Fruit fly (Drosophila melanogaster) whole organism, embryonic: Measurements from ENCODE around the gene aralar1.
A peak's percentile ranks its signal among the peaks of the same experiment; 100 is the strongest.

Experiments
- Abd-B ChIP-seq: fragments of 200-800 bp; sonication (Bioruptor generic); optimal IDR thresholded peaks from 2 replicates; lab custom pipeline; 2018; ENCODE audit warnings: missing biosample characterization, mild to moderate bottlenecking, missing genetic modification characterization, moderate library complexity
- Ada2b ChIP-seq: fragments of 200-800 bp; sonication (Bioruptor generic); IDR thresholded peaks from 2 replicates; pipeline ENCODE4 v1.3.6; 2022; ENCODE audit warnings: missing biosample characterization, missing genetic modification characterization
- Antp ChIP-seq: fragments of 200-800 bp; sonication (Bioruptor generic); optimal IDR thresholded peaks from 3 replicates; lab custom pipeline; 2016; ENCODE audit warnings: missing biosample characterization, missing genetic modification characterization
- CG11504 ChIP-seq: fragments of 200-800 bp; sonication (Bioruptor generic); optimal IDR thresholded peaks from 3 replicates; lab custom pipeline; 2019; ENCODE audit warnings: missing biosample characterization, mild to moderate bottlenecking, missing genetic modification characterization, moderate library complexity
- CG13287 ChIP-seq: fragments of 200-800 bp; sonication (Bioruptor generic); IDR thresholded peaks from 2 replicates; pipeline ENCODE4 v1.3.6; 2022; ENCODE audit warnings: missing biosample characterization, missing genetic modification characterization; ENCODE audit not compliant: partially characterized antibody
- CG14667 ChIP-seq: fragments of 200-800 bp; sonication (Bioruptor generic); IDR thresholded peaks from 2 replicates; pipeline ENCODE4 v1.3.6; 2022; ENCODE audit warnings: missing biosample characterization, missing genetic modification characterization
- CG14965 ChIP-seq: fragments of 200-800 bp; sonication (Bioruptor generic); optimal IDR thresholded peaks from 2 replicates; lab custom pipeline; 2016; ENCODE audit warnings: missing biosample characterization, missing genetic modification characterization, borderline replicate concordance
- CG16779 ChIP-seq: fragments of 200-800 bp; sonication (Bioruptor generic); IDR thresholded peaks from 2 replicates; pipeline ENCODE4 v1.3.6; 2022; ENCODE audit warnings: missing biosample characterization, missing genetic modification characterization
- CG17328 ChIP-seq: fragments of 200-800 bp; sonication (Bioruptor generic); IDR thresholded peaks from 2 replicates; pipeline ENCODE4 v1.3.6; 2022; ENCODE audit warnings: missing biosample characterization, missing genetic modification characterization
- CG2202 ChIP-seq: fragments of 200-800 bp; sonication (Bioruptor generic); optimal IDR thresholded peaks from 2 replicates; lab custom pipeline; 2018; ENCODE audit warnings: missing biosample characterization, mild to moderate bottlenecking, missing genetic modification characterization
- CG33557 ChIP-seq: fragments of 200-800 bp; sonication (Bioruptor generic); optimal IDR thresholded peaks from 2 replicates; lab custom pipeline; 2019; ENCODE audit warnings: missing biosample characterization, mild to moderate bottlenecking, missing genetic modification characterization, moderate library complexity
- CG34376 ChIP-seq: fragments of 200-800 bp; sonication (Bioruptor generic); optimal IDR thresholded peaks from 2 replicates; lab custom pipeline; 2018; ENCODE audit warnings: missing biosample characterization, mild to moderate bottlenecking, missing genetic modification characterization
- CG6765 ChIP-seq: fragments of 200-800 bp; sonication (Bioruptor generic); optimal IDR thresholded peaks from 3 replicates; lab custom pipeline; 2017; ENCODE audit warnings: missing biosample characterization, mild to moderate bottlenecking, missing genetic modification characterization
- CG7786 ChIP-seq: fragments of 200-800 bp; sonication (Bioruptor generic); optimal IDR thresholded peaks from 2 replicates; lab custom pipeline; 2016; ENCODE audit warnings: missing biosample characterization, missing genetic modification characterization
- CG8089 ChIP-seq: fragments of 200-800 bp; sonication (Bioruptor generic); optimal IDR thresholded peaks from 3 replicates; lab custom pipeline; 2016; ENCODE audit warnings: missing biosample characterization, missing genetic modification characterization
- CG8924 ChIP-seq: fragments of 200-800 bp; optimal IDR thresholded peaks from 3 replicates; lab custom pipeline; 2019; ENCODE audit warnings: missing biosample characterization, mild to moderate bottlenecking, missing genetic modification characterization, moderate library complexity
- CHES-1-like ChIP-seq: fragments of 200-800 bp; sonication (Bioruptor generic); optimal IDR thresholded peaks from 2 replicates; lab custom pipeline; 2016; ENCODE audit warnings: missing biosample characterization, missing genetic modification characterization
- CTCF ChIP-seq: fragments of 200-800 bp; sonication (Bioruptor generic); optimal IDR thresholded peaks from 2 replicates; lab custom pipeline; 2017; ENCODE audit warnings: missing biosample characterization, mild to moderate bottlenecking, missing genetic modification characterization, moderate library complexity
- Camta ChIP-seq: fragments of 200-800 bp; sonication (Bioruptor generic); optimal IDR thresholded peaks from 2 replicates; lab custom pipeline; 2016; ENCODE audit warnings: missing biosample characterization, missing genetic modification characterization
- CoRest ChIP-seq: fragments of 200-800 bp; sonication (Bioruptor generic); optimal IDR thresholded peaks from 3 replicates; lab custom pipeline; 2018; ENCODE audit warnings: missing biosample characterization, mild to moderate bottlenecking, missing genetic modification characterization, moderate library complexity
- Dll ChIP-seq: fragments of 200-800 bp; sonication (Bioruptor generic); IDR thresholded peaks from 4 replicates; pipeline ENCODE4 v1.3.6; 2022; ENCODE audit warnings: missing biosample characterization, missing genetic modification characterization; ENCODE audit not compliant: partially characterized antibody
- Dp ChIP-seq: fragments of 200-800 bp; sonication (Bioruptor generic); optimal IDR thresholded peaks from 2 replicates; lab custom pipeline; 2018; ENCODE audit warnings: missing biosample characterization, mild to moderate bottlenecking, missing genetic modification characterization, moderate library complexity
- Fer3 ChIP-seq: fragments of 200-800 bp; sonication (Bioruptor generic); optimal IDR thresholded peaks from 2 replicates; lab custom pipeline; 2018; ENCODE audit warnings: missing biosample characterization, mild to moderate bottlenecking, missing genetic modification characterization, moderate library complexity
- HLH4C ChIP-seq: fragments of 200-800 bp; sonication (Bioruptor generic); IDR thresholded peaks from 3 replicates; pipeline ENCODE4 v1.3.6; 2022; ENCODE audit warnings: missing biosample characterization, missing genetic modification characterization; ENCODE audit not compliant: partially characterized antibody
- HmgZ ChIP-seq: fragments of 200-800 bp; sonication (Bioruptor generic); optimal IDR thresholded peaks from 2 replicates; lab custom pipeline; 2018; ENCODE audit warnings: missing biosample characterization, mild to moderate bottlenecking, missing genetic modification characterization
- Hr51 ChIP-seq, 2 experiments: fragments of 200-800 bp; sonication (Bioruptor generic); optimal IDR thresholded peaks; 2 replicates in 1 of 2; 3 replicates in 1 of 2; lab custom pipeline; 2016 to 2018; ENCODE audit warnings: missing biosample characterization in 2 of 2, missing genetic modification characterization in 2 of 2, mild to moderate bottlenecking in 1 of 2, moderate library complexity in 1 of 2
- NC2α ChIP-seq: fragments of 200-800 bp; sonication (Bioruptor generic); optimal IDR thresholded peaks from 2 replicates; lab custom pipeline; 2016; ENCODE audit warnings: missing biosample characterization, missing genetic modification characterization
- NFAT ChIP-seq: fragments of 200-800 bp; sonication (Bioruptor generic); IDR thresholded peaks from 2 replicates; pipeline ENCODE4 v1.3.6; 2022; ENCODE audit warnings: missing biosample characterization, missing genetic modification characterization
- Usf ChIP-seq: fragments of 200-800 bp; sonication (Bioruptor generic); optimal IDR thresholded peaks from 2 replicates; lab custom pipeline; 2017; ENCODE audit warnings: missing genotype, missing biosample characterization, missing genetic modification characterization
- Xrp1 ChIP-seq: fragments of 200-800 bp; sonication (Bioruptor generic); IDR thresholded peaks from 2 replicates; pipeline ENCODE4 v1.3.6; 2022; ENCODE audit warnings: missing biosample characterization, missing genetic modification characterization
- ase ChIP-seq: fragments of 200-800 bp; sonication (Bioruptor generic); IDR thresholded peaks from 3 replicates; pipeline ENCODE4 v1.3.6; 2022; ENCODE audit warnings: missing biosample characterization, missing genetic modification characterization
- bbx ChIP-seq: fragments of 200-800 bp; sonication (Bioruptor generic); IDR thresholded peaks from 2 replicates; pipeline ENCODE4 v1.3.6; 2022; ENCODE audit warnings: missing biosample characterization, missing genetic modification characterization; ENCODE audit not compliant: partially characterized antibody
- chm ChIP-seq: fragments of 200-800 bp; sonication (Bioruptor generic); IDR thresholded peaks from 2 replicates; pipeline ENCODE4 v1.3.6; 2022; ENCODE audit warnings: missing biosample characterization, missing genetic modification characterization
- corto ChIP-seq: fragments of 200-800 bp; sonication (Bioruptor generic); optimal IDR thresholded peaks from 2 replicates; lab custom pipeline; 2016; ENCODE audit warnings: missing biosample characterization, mild to moderate bottlenecking, missing genetic modification characterization, moderate library complexity
- dan ChIP-seq: fragments of 200-800 bp; sonication (Bioruptor generic); IDR thresholded peaks from 2 replicates; pipeline ENCODE4 v1.3.6; 2022; ENCODE audit warnings: missing biosample characterization, missing genetic modification characterization
- dimm ChIP-seq: fragments of 200-800 bp; sonication (Bioruptor generic); IDR thresholded peaks from 2 replicates; pipeline ENCODE4 v1.3.6; 2022; ENCODE audit warnings: missing biosample characterization, missing genetic modification characterization
- dm ChIP-seq: fragments of 200-800 bp; sonication (Bioruptor generic); optimal IDR thresholded peaks from 3 replicates; lab custom pipeline; 2016; ENCODE audit warnings: missing biosample characterization, missing genetic modification characterization
- fd96Cb ChIP-seq: fragments of 200-800 bp; sonication (Bioruptor generic); optimal IDR thresholded peaks from 2 replicates; lab custom pipeline; 2018; ENCODE audit warnings: missing biosample characterization, mild to moderate bottlenecking, missing genetic modification characterization, moderate library complexity
- gem ChIP-seq: fragments of 200-800 bp; sonication (Bioruptor generic); optimal IDR thresholded peaks from 2 replicates; lab custom pipeline; 2019; ENCODE audit warnings: missing biosample characterization, mild to moderate bottlenecking, missing genetic modification characterization, moderate library complexity
- grn ChIP-seq: fragments of 200-800 bp; sonication (Bioruptor generic); optimal IDR thresholded peaks from 3 replicates; lab custom pipeline; 2017; ENCODE audit warnings: missing biosample characterization, missing genetic modification characterization
- hbn ChIP-seq: fragments of 200-800 bp; sonication (Bioruptor generic); IDR thresholded peaks from 2 replicates; pipeline ENCODE4 v1.3.6; 2022; ENCODE audit warnings: missing biosample characterization, missing genetic modification characterization; ENCODE audit not compliant: partially characterized antibody
- knrl ChIP-seq: fragments of 200-800 bp; sonication (Bioruptor generic); IDR thresholded peaks from 3 replicates; pipeline ENCODE4 v1.3.6; 2022; ENCODE audit warnings: missing biosample characterization, missing genetic modification characterization; ENCODE audit not compliant: partially characterized antibody
- lbe ChIP-seq: fragments of 200-800 bp; sonication (Bioruptor generic); optimal IDR thresholded peaks from 2 replicates; lab custom pipeline; 2016; ENCODE audit warnings: missing biosample characterization, mild to moderate bottlenecking, missing genetic modification characterization
- pb ChIP-seq: fragments of 200-800 bp; sonication (Bioruptor generic); optimal IDR thresholded peaks from 3 replicates; lab custom pipeline; 2016; ENCODE audit warnings: missing biosample characterization, missing genetic modification characterization
- peb ChIP-seq: fragments of 200-800 bp; sonication (Bioruptor generic); IDR thresholded peaks from 2 replicates; pipeline ENCODE4 v1.3.6; 2022; ENCODE audit warnings: missing biosample characterization, missing genetic modification characterization
- phol ChIP-seq: fragments of 200-800 bp; sonication (Bioruptor generic); optimal IDR thresholded peaks from 3 replicates; lab custom pipeline; 2018; ENCODE audit warnings: missing biosample characterization, mild to moderate bottlenecking, missing genetic modification characterization, moderate library complexity
- pros ChIP-seq: fragments of 200-800 bp; sonication (Bioruptor generic); optimal IDR thresholded peaks from 3 replicates; lab custom pipeline; 2019; ENCODE audit warnings: missing biosample characterization, mild to moderate bottlenecking, missing genetic modification characterization, moderate library complexity
- row ChIP-seq: fragments of 200-800 bp; sonication (Bioruptor generic); IDR thresholded peaks from 3 replicates; pipeline ENCODE4 v1.3.6; 2022; ENCODE audit warnings: missing biosample characterization, missing genetic modification characterization
- seq ChIP-seq: fragments of 200-800 bp; sonication (Bioruptor generic); IDR thresholded peaks from 2 replicates; pipeline ENCODE4 v1.3.6; 2022; ENCODE audit warnings: missing biosample characterization, missing genetic modification characterization
- sim ChIP-seq: fragments of 200-800 bp; sonication (Bioruptor generic); IDR thresholded peaks from 2 replicates; pipeline ENCODE4 v1.3.6; 2022; ENCODE audit warnings: missing biosample characterization, missing genetic modification characterization
- tgo ChIP-seq: fragments of 200-800 bp; sonication (Bioruptor generic); IDR thresholded peaks from 3 replicates; pipeline ENCODE4 v1.3.6; 2022; ENCODE audit warnings: missing biosample characterization, missing genetic modification characterization
- toy ChIP-seq: fragments of 200-800 bp; sonication (Bioruptor generic); IDR thresholded peaks from 2 replicates; pipeline ENCODE4 v1.3.6; 2022; ENCODE audit warnings: missing biosample characterization, missing genetic modification characterization
- tx ChIP-seq: fragments of 200-800 bp; sonication (Bioruptor generic); optimal IDR thresholded peaks from 2 replicates; lab custom pipeline; 2016; ENCODE audit warnings: missing biosample characterization, missing genetic modification characterization
- zen ChIP-seq: fragments of 200-800 bp; sonication (Bioruptor generic); optimal IDR thresholded peaks from 3 replicates; lab custom pipeline; 2018; ENCODE audit warnings: missing biosample characterization, mild to moderate bottlenecking, missing genetic modification characterization, moderate library complexity

The aralar1 gene

DNA sequence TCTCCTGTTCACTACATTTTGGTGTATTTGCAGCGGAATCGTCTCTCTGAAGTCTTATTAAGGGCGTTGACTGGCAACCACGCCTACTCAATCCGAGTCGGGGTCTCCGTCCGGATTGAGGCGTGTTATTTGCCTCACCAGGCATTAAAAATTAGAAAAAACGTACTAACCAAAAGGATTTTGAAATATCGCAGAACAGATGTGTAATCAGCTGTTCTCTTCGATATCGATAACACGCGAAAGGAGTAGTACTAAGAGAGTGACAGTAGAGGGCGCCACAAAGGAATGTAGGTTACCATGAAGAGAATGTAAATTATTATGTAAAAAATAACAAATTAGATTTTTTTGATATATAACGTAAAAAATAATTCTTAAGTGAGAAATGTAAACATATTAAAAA is 30.7 kb downstream of the aralar1 start, which contains the start of gene CG15536 (continued):
- TF ChIP-seq tgo (GFP tag; lab: Robert Waterston, UW) (no peak), CG8089 (GFP tag; lab: Kevin White, UChicago) (no peak), Xrp1 (GFP tag; lab: Robert Waterston, UW) (no peak), peb (no peak), HmgZ (tag; lab: Kevin White, UChicago) (peak; percentile 13), pros (GFP tag; lab: Kevin White, UChicago) (no peak), toy (no peak), tx (GFP tag; lab: Kevin White, UChicago) (no peak), phol (no peak), Camta (no peak), CoRest (tag; lab: Kevin White, UChicago) (no peak), Antp (GFP tag; lab: Kevin White, UChicago) (no peak), dan (GFP tag; lab: Robert Waterston, UW) (no peak), CG14667 (GFP tag; lab: Robert Waterston, UW) (no peak), NFAT (GFP tag; lab: Robert Waterston, UW) (no peak), Hr51 (GFP tag; optimal IDR thresholded peaks at IDR 0.05; lab: Kevin White, UChicago) (no peak), ase (GFP tag; lab: Robert Waterston, UW) (no peak), CG7786 (GFP tag; lab: Kevin White, UChicago) (no peak), CG17328 (GFP tag; lab: Robert Waterston, UW) (no peak), zen (no peak), corto (GFP tag; lab: Kevin White, UChicago) (no peak), dimm (GFP tag; lab: Robert Waterston, UW) (no peak), CG14965 (no peak), Usf (GFP tag; lab: Kevin White, UChicago) (no peak), HLH4C (GFP tag; lab: Robert Waterston, UW) (peak; percentile 64), CG33557 (GFP tag; lab: Kevin White, UChicago) (no peak), seq (no peak), CG16779 (GFP tag; lab: Robert Waterston, UW) (no peak), CG6765 (no peak), CTCF (GFP tag; lab: Kevin White, UChicago) (peak; percentile 98), gem (tag; lab: Kevin White, UChicago) (no peak), Fer3 (tag; lab: Kevin White, UChicago) (no peak), chm (no peak), CG8924 (tag; lab: Kevin White, UChicago) (no peak), CG11504 (no peak), row (GFP tag; lab: Robert Waterston, UW) (no peak), NC2α (GFP tag; lab: Kevin White, UChicago) (no peak), Dll (GFP tag; lab: Robert Waterston, UW) (peak; percentile 65; the same call in 3 of the 4 replicates), CHES-1-like (no peak)
- TF ChIP-seq, all 482 proteins: peak for 64

DNA sequence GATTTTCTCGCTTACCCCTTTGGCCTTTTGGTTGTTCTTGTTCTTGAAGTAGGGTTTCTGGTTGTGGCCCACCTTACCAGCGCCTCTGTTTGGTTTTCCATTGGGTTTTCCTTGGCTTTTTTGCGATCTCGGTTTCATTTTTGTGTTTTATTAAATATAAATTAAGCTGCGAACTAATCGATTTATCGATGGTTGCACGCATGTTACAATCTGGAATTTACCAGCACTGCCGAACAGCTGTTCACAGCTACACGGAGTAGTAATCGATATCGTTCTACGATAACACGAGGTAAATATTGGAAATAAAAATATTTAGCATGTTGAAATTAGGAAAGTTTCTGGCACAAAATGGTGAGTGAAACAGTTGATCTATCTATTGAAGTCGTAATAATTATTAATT is 32.0 kb downstream of the aralar1 start, which contains the start of the genes CG15535 and mRpS18C:
TSS of gene CG15535 (minus strand) at position 235 of the 400 bp plus-strand sequence.
TSS of gene mRpS18C (plus strand) at position 280 of the 400 bp plus-strand sequence.
- no peak for TF ChIP-seq Abd-B
- peak; percentile 72; the same call in 2 of the 3 replicates for TF ChIP-seq knrl (GFP tag; lab: Robert Waterston, UW)
- peak; percentile 76 for TF ChIP-seq hbn (GFP tag; lab: Robert Waterston, UW)
- no peak for TF ChIP-seq sim (GFP tag; lab: Robert Waterston, UW)
- no peak for TF ChIP-seq Ada2b (GFP tag; lab: Robert Waterston, UW)
- TF ChIP-seq dm, result peak; percentile 66
- no peak for TF ChIP-seq grn (GFP tag; lab: Kevin White, UChicago)
- TF ChIP-seq bbx (GFP tag; lab: Robert Waterston, UW), result peak; percentile 81
- TF ChIP-seq fd96Cb (tag; lab: Kevin White, UChicago), result no peak
- TF ChIP-seq pb (GFP tag; lab: Kevin White, UChicago), result no peak
- peak; percentile 27 for TF ChIP-seq lbe
- peak; percentile 46 for TF ChIP-seq Dp
- peak; percentile 19 for TF ChIP-seq CG34376 (GFP tag; lab: Kevin White, UChicago)
- TF ChIP-seq CG2202, result no peak
- peak; percentile 86 for TF ChIP-seq CG13287 (GFP tag; lab: Robert Waterston, UW)
